Worm (Caenorhabditis elegans) whole organism, mixed stage, embryonic: ENCODE results near the gene col-156.

Source experiments
- ces-1 ChIP-seq: fragments of 150-350 bp; optimal IDR thresholded peaks from 2 replicates; lab custom pipeline; 2014; ENCODE audit warnings: missing biosample characterization, missing genetic modification reagents, missing genetic modification characterization
- pha-4 ChIP-seq: fragments of 150-350 bp; optimal IDR thresholded peaks from 2 replicates; lab custom pipeline; 2018; ENCODE audit warnings: missing biosample characterization, missing genetic modification reagents, missing genetic modification characterization
- snpc-4 ChIP-seq: fragments of 150-350 bp; optimal IDR thresholded peaks from 2 replicates; lab custom pipeline; 2014; ENCODE audit warnings: missing biosample characterization, missing genetic modification characterization
- sptf-1 ChIP-seq: sonication (generic microtip); optimal IDR thresholded peaks from 2 replicates; lab custom pipeline; 2017; ENCODE audit warnings: mild to moderate bottlenecking, missing genetic modification characterization, moderate library complexity, missing compliant biosample characterization
- unc-62 ChIP-seq: fragments of 150-350 bp; optimal IDR thresholded peaks from 2 replicates; lab custom pipeline; 2014; ENCODE audit warnings: missing biosample characterization, missing genetic modification reagents, missing genetic modification characterization
- zip-8 ChIP-seq: fragments of 150-350 bp; optimal IDR thresholded peaks from 2 replicates; lab custom pipeline; 2014; ENCODE audit warnings: missing biosample characterization, missing genetic modification characterization

ce11 chrV:11499786-11500185 is 49.6 kb upstream of the col-156 start:
- no peak for TF ChIP-seq snpc-4
- TF ChIP-seq pha-4: no peak
- TF ChIP-seq ces-1 (GFP tag; lab: Kevin White, UChicago): no peak
- no peak for TF ChIP-seq sptf-1 (tag; lab: Kevin White, UChicago)
- no peak for TF ChIP-seq zip-8 (tag; lab: Kevin White, UChicago)
- TF ChIP-seq unc-62 (GFP tag; lab: Kevin White, UChicago): no peak
